Fruit fly (Drosophila melanogaster) whole organism, prepupa: ENCODE data around the gene Mcm2.

ENCODE experiments used
- CG11902 ChIP-seq: fragments of 200-800 bp; sonication (Bioruptor generic); optimal IDR thresholded peaks from 3 replicates; lab custom pipeline; 2016; ENCODE audit warnings: missing biosample characterization, missing genetic modification characterization
- CG6808 ChIP-seq: fragments of 200-800 bp; sonication (Bioruptor generic); optimal IDR thresholded peaks from 3 replicates; lab custom pipeline; 2017; ENCODE audit warnings: missing biosample characterization, missing genetic modification characterization, mild to moderate bottlenecking, moderate library complexity, missing genetic modification reagents
- CG9139 ChIP-seq: fragments of 200-800 bp; sonication (Bioruptor generic); optimal IDR thresholded peaks from 3 replicates; lab custom pipeline; 2017; ENCODE audit warnings: missing biosample characterization, mild to moderate bottlenecking, missing genetic modification characterization
- lz ChIP-seq: fragments of 200-800 bp; sonication (Bioruptor generic); optimal IDR thresholded peaks from 3 replicates; lab custom pipeline; 2016; ENCODE audit warnings: missing biosample characterization, missing genetic modification characterization
- pdm3 ChIP-seq: fragments of 200-800 bp; sonication (Bioruptor generic); optimal IDR thresholded peaks from 3 replicates; lab custom pipeline; 2016; ENCODE audit warnings: missing biosample characterization, missing genetic modification characterization

DNA sequence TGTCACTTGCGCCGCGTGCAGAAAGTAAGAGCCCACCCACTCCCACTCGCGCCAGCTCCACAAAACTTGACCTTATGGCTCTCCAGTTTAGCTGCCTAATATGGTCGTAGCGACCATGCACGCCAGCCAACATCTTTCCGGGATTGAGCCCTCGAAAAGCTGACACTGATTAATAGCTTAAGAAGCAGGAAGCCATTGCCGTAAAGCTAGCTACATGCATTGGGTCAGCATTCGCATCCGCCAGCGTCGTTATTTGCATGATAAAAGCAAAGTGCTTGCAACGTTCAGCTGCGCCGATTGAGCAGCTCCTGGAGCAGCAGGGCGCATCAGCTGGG lies 42.1 kb downstream of the Mcm2 start:
- TF ChIP-seq CG9139 (GFP tag; lab: Kevin White, UChicago) (no peak), CG6808 (GFP tag; lab: Kevin White, UChicago) (no peak), pdm3 (GFP tag; lab: Kevin White, UChicago) (no peak), CG11902 (GFP tag; lab: Kevin White, UChicago) (no peak), lz (GFP tag; lab: Kevin White, UChicago) (no peak)
